Worm (Caenorhabditis elegans) whole organism, early embryonic: ENCODE results near the gene Y69E1A.8.
"Not testable (repeated sequence)": the region's sequence is repeated elsewhere in the genome, so short reads cannot be mapped to it uniquely, and the experiment has no call there.

Source experiments
- B0310.2 ChIP-seq: sonication (generic microtip); optimal IDR thresholded peaks from 2 replicates; lab custom pipeline; 2016; ENCODE audit warnings: mild to moderate bottlenecking, missing genetic modification characterization, missing compliant biosample characterization
- F13C5.2 ChIP-seq: sonication (generic microtip); optimal IDR thresholded peaks from 2 replicates; lab custom pipeline; 2017; ENCODE audit warnings: mild to moderate bottlenecking, missing genetic modification characterization, inconsistent platforms, missing compliant biosample characterization
- aly-1 ChIP-seq: sonication (generic microtip); optimal IDR thresholded peaks from 2 replicates; lab custom pipeline; 2016; ENCODE audit warnings: missing genetic modification characterization, missing compliant biosample characterization
- ama-1 ChIP-seq: fragments of 150-350 bp; optimal IDR thresholded peaks from 2 replicates; lab custom pipeline; 2014
- ceh-13 ChIP-seq: fragments of 200-800 bp; sonication (Bioruptor generic); optimal IDR thresholded peaks from 2 replicates; lab custom pipeline; 2018; ENCODE audit warnings: mild to moderate bottlenecking, missing genetic modification characterization, missing compliant biosample characterization
- ceh-36 ChIP-seq: sonication (generic microtip); optimal IDR thresholded peaks from 2 replicates; lab custom pipeline; 2016; ENCODE audit warnings: missing genetic modification characterization, inconsistent platforms, missing compliant biosample characterization
- ets-7 ChIP-seq: sonication (generic microtip); optimal IDR thresholded peaks from 2 replicates; lab custom pipeline; 2016; ENCODE audit warnings: missing genotype, missing genetic modification characterization, missing compliant biosample characterization
- flt-1 ChIP-seq: fragments of 200-800 bp; sonication (Bioruptor generic); IDR thresholded peaks from 2 replicates; pipeline ENCODE4 v1.3.6; 2022; ENCODE audit warnings: missing genetic modification characterization, missing compliant biosample characterization
- hmbx-1 ChIP-seq: sonication (generic microtip); optimal IDR thresholded peaks from 2 replicates; lab custom pipeline; 2016; ENCODE audit warnings: mild to moderate bottlenecking, missing genetic modification characterization, missing compliant biosample characterization
- hmg-4 ChIP-seq: fragments of 200-800 bp; sonication (Bioruptor generic); optimal IDR thresholded peaks from 2 replicates; lab custom pipeline; 2018; ENCODE audit warnings: mild to moderate bottlenecking, missing genetic modification characterization, missing compliant biosample characterization
- hnd-1 ChIP-seq: sonication (generic microtip); optimal IDR thresholded peaks from 2 replicates; lab custom pipeline; 2016; ENCODE audit warnings: missing genetic modification characterization, missing compliant biosample characterization
- pes-1 ChIP-seq: fragments of 200-800 bp; sonication (Bioruptor generic); IDR thresholded peaks from 2 replicates; pipeline ENCODE4 v1.3.6; 2022; ENCODE audit warnings: missing genetic modification reagents, missing genetic modification characterization, missing compliant biosample characterization
- scrt-1 ChIP-seq: fragments of 200-800 bp; sonication (Bioruptor generic); IDR thresholded peaks from 2 replicates; pipeline ENCODE4 v1.3.6; 2022; ENCODE audit warnings: missing genetic modification characterization, missing compliant biosample characterization
- sea-1 ChIP-seq: fragments of 200-800 bp; sonication (Bioruptor generic); conservative IDR thresholded peaks from 2 replicates; pipeline ENCODE4 v1.3.6; 2022; ENCODE audit warnings: missing genetic modification characterization, missing compliant biosample characterization
- tbx-11 ChIP-seq: fragments of 200-800 bp; sonication (Bioruptor generic); IDR thresholded peaks from 2 replicates; pipeline ENCODE4 v1.3.6; 2022; ENCODE audit warnings: missing genetic modification characterization, missing compliant biosample characterization
- tbx-37 ChIP-seq: fragments of 200-800 bp; sonication (Bioruptor generic); conservative IDR thresholded peaks from 2 replicates; pipeline ENCODE4 v1.3.6; 2022; ENCODE audit warnings: missing genetic modification reagents, missing genetic modification characterization, missing compliant biosample characterization
- tra-4 ChIP-seq: sonication (generic microtip); optimal IDR thresholded peaks from 2 replicates; lab custom pipeline; 2017; ENCODE audit warnings: missing genetic modification characterization, missing compliant biosample characterization

Gene Y69E1A.8

ce11 chrIV:10935853-10936491 is 30.4 kb upstream of the Y69E1A.8 start, which contains the start of gene lgg-2:
lgg-2 (minus strand) TSS chrIV:10935903.
- no peak for TF ChIP-seq ceh-36 (tag; lab: Kevin White, UChicago)
- peak; percentile 45 for TF ChIP-seq hmg-4 (GFP tag; lab: Kevin White, UChicago)

- TF ChIP-seq ceh-13 (GFP tag; lab: Kevin White, UChicago) (no peak), hnd-1 (tag; lab: Kevin White, UChicago) (no peak), hmbx-1 (tag; lab: Kevin White, UChicago) (no peak), flt-1 (GFP tag; lab: Robert Waterston, UW) (no peak), B0310.2 (tag; lab: Kevin White, UChicago) (no peak), tbx-11 (no peak), ama-1 (lab: Kevin White, UChicago) (no peak)
Observed at ce11 chrIV:10936906-10937540, 29.4 kb upstream of the Y69E1A.8 start, which contains the start of gene fic-1. fic-1 (plus strand) TSS chrIV:10937454.

DNA sequence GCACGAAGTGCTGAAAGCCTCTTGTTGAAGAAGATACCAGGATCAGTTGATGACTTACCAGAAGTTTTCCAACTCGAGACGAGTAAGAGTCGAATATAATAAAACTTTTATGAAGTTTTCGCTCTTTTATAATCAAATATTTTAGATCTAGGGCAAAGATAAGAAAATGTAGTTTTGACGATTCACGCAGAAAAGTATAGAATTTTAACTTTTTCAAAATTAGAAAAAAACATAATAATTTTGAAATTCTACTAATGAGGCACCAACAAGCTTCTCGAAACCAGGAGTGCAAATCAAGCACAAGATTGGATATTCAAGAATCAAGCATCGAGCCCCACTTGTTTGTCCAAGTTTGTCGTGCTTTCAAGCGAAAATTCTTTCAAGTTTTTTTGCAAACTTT is 17.6 kb upstream of the Y69E1A.8 start, which contains the start of gene Y69E1A.1:
TSS of gene Y69E1A.1 (minus strand) at position 101 of the 400 bp plus-strand sequence.
- TF ChIP-seq F13C5.2 (tag; lab: Kevin White, UChicago): no peak
- no peak for TF ChIP-seq ceh-36 (tag; lab: Kevin White, UChicago)
- TF ChIP-seq aly-1 (tag; lab: Kevin White, UChicago): no peak
- TF ChIP-seq ama-1 (lab: Kevin White, UChicago): no peak
- TF ChIP-seq hmbx-1 (tag; lab: Kevin White, UChicago): no peak
- no peak for TF ChIP-seq tbx-11
- TF ChIP-seq flt-1 (GFP tag; lab: Robert Waterston, UW): no peak
- TF ChIP-seq ets-7 (tag; lab: Kevin White, UChicago): no peak

DNA sequence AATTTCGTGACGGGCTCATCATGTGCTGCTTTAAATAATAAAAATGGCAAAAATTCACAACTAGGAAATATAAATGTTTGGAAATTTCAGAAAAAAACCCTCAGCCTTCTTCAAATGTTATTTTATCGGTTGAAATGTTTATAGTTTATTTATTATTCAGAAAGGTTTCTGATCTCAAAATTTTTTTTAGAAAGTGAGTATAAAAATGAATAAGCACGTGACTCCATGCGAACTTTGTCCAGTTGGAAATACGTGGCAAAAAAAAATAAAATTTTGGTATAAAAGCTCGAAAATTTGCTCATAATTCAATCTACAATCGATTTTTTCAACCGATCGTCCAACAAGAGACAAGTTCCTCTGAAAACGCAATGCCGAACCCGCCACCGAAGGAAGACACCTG is 16.9 kb upstream of the Y69E1A.8 start, which contains the start of gene nsph-3.1:
TSS of gene nsph-3.1 (plus strand) at position 301 of the 400 bp plus-strand sequence.
- TF ChIP-seq hmbx-1 (tag; lab: Kevin White, UChicago) (no peak), B0310.2 (tag; lab: Kevin White, UChicago) (no peak), scrt-1 (GFP tag; lab: Robert Waterston, UW) (no peak), tbx-37 (GFP tag; lab: Robert Waterston, UW) (no peak), aly-1 (tag; lab: Kevin White, UChicago) (no peak), sea-1 (no peak), tra-4 (tag; lab: Kevin White, UChicago) (no peak), ceh-36 (tag; lab: Kevin White, UChicago) (no peak), ama-1 (lab: Kevin White, UChicago) (no peak), hmg-4 (GFP tag; lab: Kevin White, UChicago) (no peak), ets-7 (tag; lab: Kevin White, UChicago) (no peak), hnd-1 (tag; lab: Kevin White, UChicago) (no peak), tbx-11 (no peak), pes-1 (GFP tag; lab: Robert Waterston, UW) (no peak), F13C5.2 (tag; lab: Kevin White, UChicago) (no peak)

DNA sequence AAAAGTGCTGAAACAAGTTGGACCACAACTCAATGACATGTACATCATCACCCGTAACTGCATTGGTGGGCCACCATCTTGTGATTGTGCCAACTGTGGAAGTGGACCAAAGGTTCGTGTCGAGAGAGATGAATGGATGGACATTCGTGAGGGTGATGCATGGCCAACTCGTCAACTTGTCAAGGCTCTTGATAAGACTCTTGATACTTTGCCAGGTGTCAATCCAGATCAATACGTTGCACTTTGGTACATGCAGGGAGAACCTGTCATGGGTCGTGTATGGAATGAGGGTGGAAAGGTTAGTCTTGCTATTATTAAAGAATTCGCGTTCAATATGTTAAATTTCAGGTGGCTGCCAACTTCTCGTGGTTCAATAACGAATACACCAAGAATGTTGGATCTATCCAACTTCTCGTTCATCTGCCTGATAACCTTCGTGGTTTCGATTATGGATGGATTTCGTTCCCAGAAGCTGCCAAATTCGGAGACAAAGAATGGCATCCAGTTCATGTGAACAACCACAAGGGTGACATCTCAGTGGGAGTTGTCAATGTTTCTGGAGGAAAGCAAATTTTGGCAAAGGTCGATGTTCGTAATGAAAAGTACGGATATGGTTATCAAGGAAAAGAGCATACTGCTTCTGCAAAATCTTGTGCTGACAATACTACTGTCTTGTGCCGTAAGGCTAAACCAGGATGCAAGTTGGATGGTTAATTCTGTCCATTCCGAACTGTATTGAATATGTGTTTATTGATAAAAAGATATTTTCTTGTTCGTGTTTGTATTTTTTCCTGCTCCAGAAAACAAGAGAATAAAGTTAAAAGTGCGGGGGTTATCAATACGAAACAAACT is 15.8 kb upstream of the Y69E1A.8 start:
- TF ChIP-seq ama-1 (lab: Kevin White, UChicago): no peak
- no peak for TF ChIP-seq hmg-4 (GFP tag; lab: Kevin White, UChicago)
- TF ChIP-seq hnd-1 (tag; lab: Kevin White, UChicago): no peak
- no peak for TF ChIP-seq B0310.2 (tag; lab: Kevin White, UChicago)
- TF ChIP-seq flt-1 (GFP tag; lab: Robert Waterston, UW): no peak
- TF ChIP-seq scrt-1 (GFP tag; lab: Robert Waterston, UW): no peak
- TF ChIP-seq ceh-36 (tag; lab: Kevin White, UChicago): no peak
- no peak for TF ChIP-seq tbx-11
- no peak for TF ChIP-seq pes-1 (GFP tag; lab: Robert Waterston, UW)
- no peak for TF ChIP-seq F13C5.2 (tag; lab: Kevin White, UChicago)
- TF ChIP-seq aly-1 (tag; lab: Kevin White, UChicago): no peak
- no peak for TF ChIP-seq tra-4 (tag; lab: Kevin White, UChicago)
- TF ChIP-seq hmbx-1 (tag; lab: Kevin White, UChicago): no peak
- TF ChIP-seq sea-1: no peak
- no peak for TF ChIP-seq ets-7 (tag; lab: Kevin White, UChicago)
- TF ChIP-seq ceh-13 (GFP tag; lab: Kevin White, UChicago): no peak
- TF ChIP-seq tbx-37 (GFP tag; lab: Robert Waterston, UW): no peak

DNA sequence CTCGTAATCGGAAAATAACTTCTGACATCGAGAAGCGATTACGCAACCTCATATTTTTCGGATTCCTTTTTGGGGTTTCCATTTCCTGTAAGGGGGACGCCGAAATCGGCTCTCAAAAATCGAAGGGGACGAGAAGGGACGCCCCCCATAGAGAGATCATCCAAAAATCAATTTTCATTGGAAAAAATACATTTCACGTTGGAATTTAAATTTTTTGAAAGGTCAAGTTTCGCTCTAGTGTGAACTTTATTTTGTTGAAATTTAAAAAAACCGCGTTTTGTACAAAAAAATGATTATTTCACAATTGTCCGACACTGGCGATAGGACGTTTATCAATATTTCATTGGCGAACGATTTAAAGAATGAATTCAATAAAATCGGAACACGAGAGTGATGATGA is 14.4 kb upstream of the Y69E1A.8 start, which contains the start of gene Y69E1A.3:
TSS of gene Y69E1A.3 (plus strand) at position 301 of the 400 bp plus-strand sequence.
- TF ChIP-seq ceh-36 (tag; lab: Kevin White, UChicago) (no peak), tbx-37 (GFP tag; lab: Robert Waterston, UW) (no peak)

DNA sequence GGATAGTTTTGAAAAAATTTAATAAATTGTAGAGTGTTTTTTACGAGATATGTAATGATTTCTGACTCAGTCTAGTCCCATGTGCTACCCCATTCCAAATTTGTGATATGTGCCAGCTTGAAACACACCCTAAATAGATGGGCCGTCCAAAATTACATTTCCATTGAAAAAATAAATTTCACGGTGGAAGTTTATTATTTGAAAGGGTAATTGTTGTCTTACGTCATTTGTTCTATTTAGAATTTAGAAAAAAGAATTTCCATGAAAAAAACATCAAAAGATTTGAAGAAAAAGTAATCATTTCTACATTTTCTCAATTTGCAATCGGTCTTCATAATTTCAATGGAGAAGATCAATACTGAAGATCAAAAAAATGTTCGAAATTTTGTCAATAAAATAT is 11.4 kb upstream of the Y69E1A.8 start, which contains the start of gene Y69E1A.4:
TSS of gene Y69E1A.4 (plus strand) at position 301 of the 400 bp plus-strand sequence.
- TF ChIP-seq scrt-1 (GFP tag; lab: Robert Waterston, UW); sea-1; tbx-37 (GFP tag; lab: Robert Waterston, UW): not testable (repeated sequence)
